Worm (Caenorhabditis elegans) whole organism, L3 larva: Measurements from ENCODE around the gene ufd-2.

Source experiments
- ceh-82 ChIP-seq: fragments of 150-350 bp; optimal IDR thresholded peaks from 2 replicates; lab custom pipeline; 2014; ENCODE audit warnings: missing biosample characterization, missing genetic modification characterization
- eor-1 ChIP-seq, 2 experiments: fragments of 150-350 bp; optimal IDR thresholded peaks; 2 replicates each; lab custom pipeline; 2014 to 2018; ENCODE audit warnings: missing biosample characterization in 2 of 2, missing genetic modification characterization in 2 of 2
- nhr-11 ChIP-seq: fragments of 150-350 bp; optimal IDR thresholded peaks from 2 replicates; lab custom pipeline; 2014; ENCODE audit warnings: missing biosample characterization, missing genetic modification characterization
- snpc-4 ChIP-seq: fragments of 150-350 bp; optimal IDR thresholded peaks from 2 replicates; lab custom pipeline; 2014; ENCODE audit warnings: missing biosample characterization, missing genetic modification characterization
- ztf-11 ChIP-seq: fragments of 150-350 bp; optimal IDR thresholded peaks from 2 replicates; lab custom pipeline; 2014; ENCODE audit warnings: missing biosample characterization, missing genetic modification characterization

- TF ChIP-seq ceh-82 (no peak), nhr-11 (tag; lab: Kevin White, UChicago) (no peak), ztf-11 (tag; lab: Kevin White, UChicago) (no peak), eor-1 (tag; optimal IDR thresholded peaks at IDR 0.05; lab: Kevin White, UChicago) (no peak), snpc-4 (no peak)
These were observed 3.4 kb downstream of the ufd-2 start, which contains the start of gene pdha-1 for ce11 chrII:8065985-8066384.
